Fruit fly (Drosophila melanogaster): ENCODE data around the gene Icmt.

The Icmt gene

dm6 chr3L:13040849-13041248, 22.8 kb downstream of the Icmt start:
- TF ChIP-seq CG13204 (GFP tag; optimal IDR thresholded peaks at IDR 0.05) (no peak), gl (tag; optimal IDR thresholded peaks at IDR 0.05) (no peak), CG12605 (GFP tag; IDR thresholded peaks at IDR 0.05) (no peak), fd96Ca (GFP tag; IDR thresholded peaks at IDR 0.05) (no peak), CG4496 (GFP tag; IDR thresholded peaks at IDR 0.05) (no peak), CG15710 (tag; optimal IDR thresholded peaks at IDR 0.05) (no peak), Snoo (tag; optimal IDR thresholded peaks at IDR 0.05) (no peak), Pif1B (GFP tag; optimal IDR thresholded peaks at IDR 0.05) (no peak), CG8301 (tag; optimal IDR thresholded peaks at IDR 0.05) (no peak), Pif1A (GFP tag; optimal IDR thresholded peaks at IDR 0.05) (no peak), CG34367 (tag; optimal IDR thresholded peaks at IDR 0.05) (no peak), Ets98B (GFP tag; IDR thresholded peaks at IDR 0.05) (no peak), CG8159 (tag; optimal IDR thresholded peaks at IDR 0.05) (no peak), CG14655 (GFP tag; optimal IDR thresholded peaks at IDR 0.05) (no peak), EcR (GFP tag; optimal IDR thresholded peaks at IDR 0.05) (no peak), CG9948 (tag; optimal IDR thresholded peaks at IDR 0.05) (no peak), D1 (tag; optimal IDR thresholded peaks at IDR 0.05) (no peak), rn (GFP tag; IDR thresholded peaks at IDR 0.05) (no peak), CG10348 (GFP tag; IDR thresholded peaks at IDR 0.05) (no peak)

- TF ChIP-seq CG17806 (tag; optimal IDR thresholded peaks at IDR 0.05), result peak; percentile 47
- TF ChIP-seq rn (GFP tag; IDR thresholded peaks at IDR 0.05), result 0 out of 2 replicates have a peak, but pooled peaks have one; percentile 7
- peak; percentile 72 for TF ChIP-seq Ets98B (GFP tag; IDR thresholded peaks at IDR 0.05)
- TF ChIP-seq CG8159 (tag; optimal IDR thresholded peaks at IDR 0.05), result peak; percentile 62
- no peak for TF ChIP-seq fd96Ca (GFP tag; IDR thresholded peaks at IDR 0.05)
- no peak; the same call in 1 of the 2 replicates for TF ChIP-seq CG32121 (GFP tag; IDR thresholded peaks at IDR 0.05)
- peak; percentile 59 for TF ChIP-seq CG15710 (tag; optimal IDR thresholded peaks at IDR 0.05)
- no peak for TF ChIP-seq CG10348 (GFP tag; IDR thresholded peaks at IDR 0.05)
- peak; percentile 96 for TF ChIP-seq Snoo (tag; optimal IDR thresholded peaks at IDR 0.05)
- peak; percentile 75 for TF ChIP-seq Pif1A (GFP tag; optimal IDR thresholded peaks at IDR 0.05)
- peak; percentile 86 for TF ChIP-seq gl (tag; optimal IDR thresholded peaks at IDR 0.05)
- TF ChIP-seq CG9948 (tag; optimal IDR thresholded peaks at IDR 0.05), result peak; percentile 36
- TF ChIP-seq CG34367 (tag; optimal IDR thresholded peaks at IDR 0.05), result peak; percentile 87
- TF ChIP-seq EcR (GFP tag; optimal IDR thresholded peaks at IDR 0.05), result no peak
- TF ChIP-seq Pif1B (GFP tag; optimal IDR thresholded peaks at IDR 0.05), result peak; percentile 53
- TF ChIP-seq CG12605 (GFP tag; IDR thresholded peaks at IDR 0.05), result peak; percentile 76
- no peak for TF ChIP-seq CG14655 (GFP tag; optimal IDR thresholded peaks at IDR 0.05)
- peak; percentile 92 for TF ChIP-seq CG4496 (GFP tag; IDR thresholded peaks at IDR 0.05)
- TF ChIP-seq CG13204 (GFP tag; optimal IDR thresholded peaks at IDR 0.05), result peak; percentile 92
- TF ChIP-seq CG8301 (tag; optimal IDR thresholded peaks at IDR 0.05), result peak; percentile 51
- TF ChIP-seq D1 (tag; optimal IDR thresholded peaks at IDR 0.05), result no peak
These were observed 23.4 kb downstream of the Icmt start, which contains the start of gene RpS4 for dm6 chr3L:13041292-13042067. Gene RpS4, plus strand, starts transcription at chr3L:13041756.

DNA sequence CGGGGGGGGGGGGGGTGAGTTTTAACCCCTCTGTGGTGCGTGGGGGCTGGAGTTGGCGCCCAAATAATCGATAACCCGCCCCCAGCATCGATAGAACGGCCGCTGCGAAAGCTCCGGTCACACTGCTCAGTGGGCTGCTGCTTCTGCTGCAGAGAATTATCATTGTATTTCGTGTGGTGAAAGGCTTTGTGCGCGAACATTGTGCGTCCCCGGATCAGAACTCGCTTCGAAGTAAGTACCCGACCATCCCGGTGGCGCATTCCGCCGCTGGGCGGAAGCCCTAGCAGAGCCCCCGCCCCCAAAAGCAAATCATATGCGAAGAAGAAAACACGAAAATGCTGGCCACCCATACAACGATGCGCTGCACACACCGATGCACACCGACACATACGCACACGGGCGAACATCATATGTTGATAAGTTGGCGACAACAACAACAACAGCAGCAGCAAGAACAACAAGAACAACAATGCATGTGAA, 26.3 kb downstream of the Icmt start, which contains the start of gene Syx13:
Gene Syx13 (plus strand): TSS at position 100 of the 480 bp plus-strand sequence.
- TF ChIP-seq CG8159 (tag; optimal IDR thresholded peaks at IDR 0.05) (no peak), Ets98B (GFP tag; IDR thresholded peaks at IDR 0.05) (no peak), CG14655 (GFP tag; optimal IDR thresholded peaks at IDR 0.05) (no peak), CG15710 (tag; optimal IDR thresholded peaks at IDR 0.05) (peak; percentile 8), EcR (GFP tag; optimal IDR thresholded peaks at IDR 0.05) (peak; percentile 53), CG8301 (tag; optimal IDR thresholded peaks at IDR 0.05) (no peak), CG13204 (GFP tag; optimal IDR thresholded peaks at IDR 0.05) (no peak), D1 (tag; optimal IDR thresholded peaks at IDR 0.05) (no peak), CG10348 (GFP tag; IDR thresholded peaks at IDR 0.05) (no peak), CG9948 (tag; optimal IDR thresholded peaks at IDR 0.05) (no peak), Pif1A (GFP tag; optimal IDR thresholded peaks at IDR 0.05) (no peak), Pif1B (GFP tag; optimal IDR thresholded peaks at IDR 0.05) (no peak), CG17806 (tag; optimal IDR thresholded peaks at IDR 0.05) (no peak), CG34367 (tag; optimal IDR thresholded peaks at IDR 0.05) (no peak), rn (GFP tag; IDR thresholded peaks at IDR 0.05) (no peak), CG32121 (GFP tag; IDR thresholded peaks at IDR 0.05) (peak; percentile 41; the same call in 1 of the 2 replicates), fd96Ca (GFP tag; IDR thresholded peaks at IDR 0.05) (no peak), Snoo (tag; optimal IDR thresholded peaks at IDR 0.05) (peak; percentile 9), CG4496 (GFP tag; IDR thresholded peaks at IDR 0.05) (no peak), gl (tag; optimal IDR thresholded peaks at IDR 0.05) (peak; percentile 70), CG12605 (GFP tag; IDR thresholded peaks at IDR 0.05) (no peak; the same call in 1 of the 2 replicates)

- no peak for TF ChIP-seq CG8301 (tag; optimal IDR thresholded peaks at IDR 0.05)
- no peak for TF ChIP-seq Pif1A (GFP tag; optimal IDR thresholded peaks at IDR 0.05)
- no peak for TF ChIP-seq EcR (GFP tag; optimal IDR thresholded peaks at IDR 0.05)
- no peak for TF ChIP-seq CG34367 (tag; optimal IDR thresholded peaks at IDR 0.05)
- TF ChIP-seq rn (GFP tag; IDR thresholded peaks at IDR 0.05), result no peak
- no peak for TF ChIP-seq Pif1B (GFP tag; optimal IDR thresholded peaks at IDR 0.05)
- no peak for TF ChIP-seq CG15710 (tag; optimal IDR thresholded peaks at IDR 0.05)
- TF ChIP-seq CG17806 (tag; optimal IDR thresholded peaks at IDR 0.05), result no peak
- TF ChIP-seq Snoo (tag; optimal IDR thresholded peaks at IDR 0.05), result no peak
- TF ChIP-seq Ets98B (GFP tag; IDR thresholded peaks at IDR 0.05), result no peak
- no peak for TF ChIP-seq D1 (tag; optimal IDR thresholded peaks at IDR 0.05)
These were observed 28.7 kb downstream of the Icmt start, which contains the start of gene CG11279 for dm6 chr3L:13046758-13047157. Gene CG11279, plus strand, starts transcription at chr3L:13046977.

- TF ChIP-seq CG4496 (GFP tag; IDR thresholded peaks at IDR 0.05) (no peak), CG32121 (GFP tag; IDR thresholded peaks at IDR 0.05) (no peak), Snoo (tag; optimal IDR thresholded peaks at IDR 0.05) (no peak), CG8159 (tag; optimal IDR thresholded peaks at IDR 0.05) (peak; percentile 63), CG13204 (GFP tag; optimal IDR thresholded peaks at IDR 0.05) (peak; percentile 4), EcR (GFP tag; optimal IDR thresholded peaks at IDR 0.05) (peak; percentile 16), CG34367 (tag; optimal IDR thresholded peaks at IDR 0.05) (no peak), CG15710 (tag; optimal IDR thresholded peaks at IDR 0.05) (peak; percentile 20), rn (GFP tag; IDR thresholded peaks at IDR 0.05) (no peak), CG8301 (tag; optimal IDR thresholded peaks at IDR 0.05) (peak; percentile 40), CG17806 (tag; optimal IDR thresholded peaks at IDR 0.05) (peak; percentile 38), CG12605 (GFP tag; IDR thresholded peaks at IDR 0.05) (no peak), fd96Ca (GFP tag; IDR thresholded peaks at IDR 0.05) (no peak), Pif1B (GFP tag; optimal IDR thresholded peaks at IDR 0.05) (peak; percentile 36), CG10348 (GFP tag; IDR thresholded peaks at IDR 0.05) (no peak), CG14655 (GFP tag; optimal IDR thresholded peaks at IDR 0.05) (no peak), gl (tag; optimal IDR thresholded peaks at IDR 0.05) (no peak), Ets98B (GFP tag; IDR thresholded peaks at IDR 0.05) (no peak), D1 (tag; optimal IDR thresholded peaks at IDR 0.05) (no peak), Pif1A (GFP tag; optimal IDR thresholded peaks at IDR 0.05) (peak; percentile 52), CG9948 (tag; optimal IDR thresholded peaks at IDR 0.05) (peak; percentile 57)
These were observed 31.6 kb downstream of the Icmt start for dm6 chr3L:13049671-13050070.

Data from whole organism, pupa.